Worm (Caenorhabditis elegans): Measurements from ENCODE around the gene kqt-2.

ce11 chrX:8252293-8252692 lies 6.1 kb upstream of the kqt-2 start, which contains the start of gene M60.6:
- TF ChIP-seq mdl-1 (tag; optimal IDR thresholded peaks at IDR 0.05): peak in 1 of 2 experiments; percentile 13
- TF ChIP-seq ztf-1 (GFP tag; conservative IDR thresholded peaks at IDR 0.05): no peak
- TF ChIP-seq snpc-4 (tag; optimal IDR thresholded peaks at IDR 0.05): no peak
- TF ChIP-seq lsy-2 (tag; optimal IDR thresholded peaks at IDR 0.05): peak in 1 of 2 experiments; percentile 32
- no peak for TF ChIP-seq nhr-12 (tag; optimal IDR thresholded peaks at IDR 0.05)
- TF ChIP-seq ZK546.5 (tag; optimal IDR thresholded peaks at IDR 0.05): no peak
- no peak for TF ChIP-seq Y55F3AM.14 (GFP tag; optimal IDR thresholded peaks at IDR 0.05)
- TF ChIP-seq lin-13 (GFP tag; optimal IDR thresholded peaks at IDR 0.05): no peak
- TF ChIP-seq unc-62 (GFP tag; optimal IDR thresholded peaks at IDR 0.05): no peak

Measured in whole organism, L2 larva.